Worm (Caenorhabditis elegans) whole organism, L3 larva: ENCODE measurements around the gene btb-5.
A peak's percentile ranks its signal among the peaks of the same experiment; 100 is the strongest.

Experiments
- ZK546.5 ChIP-seq: sonication (generic microtip); optimal IDR thresholded peaks from 2 replicates; lab custom pipeline; 2017; ENCODE audit warnings: missing biosample characterization, missing genetic modification characterization
- ama-1 ChIP-seq: fragments of 150-350 bp; optimal IDR thresholded peaks from 2 replicates; lab custom pipeline; 2018
- ceh-16 ChIP-seq: sonication (generic microtip); optimal IDR thresholded peaks from 2 replicates; lab custom pipeline; 2017; ENCODE audit warnings: missing biosample characterization, missing genetic modification characterization
- ceh-28 ChIP-seq: fragments of 150-350 bp; optimal IDR thresholded peaks from 2 replicates; lab custom pipeline; 2014; ENCODE audit warnings: missing biosample characterization, missing genetic modification reagents, missing genetic modification characterization
- ceh-82 ChIP-seq: fragments of 150-350 bp; optimal IDR thresholded peaks from 2 replicates; lab custom pipeline; 2014; ENCODE audit warnings: missing biosample characterization, missing genetic modification characterization
- ceh-9 ChIP-seq: sonication (generic microtip); optimal IDR thresholded peaks from 2 replicates; lab custom pipeline; 2018; ENCODE audit warnings: missing biosample characterization, missing genetic modification characterization
- daf-12 ChIP-seq: fragments of 150-350 bp; optimal IDR thresholded peaks from 2 replicates; lab custom pipeline; 2014; ENCODE audit warnings: missing biosample characterization, missing genetic modification reagents, missing genetic modification characterization
- egl-27 ChIP-seq: sonication (generic microtip); optimal IDR thresholded peaks from 4 replicates; lab custom pipeline; 2017; ENCODE audit warnings: missing biosample characterization, missing genetic modification reagents, missing genetic modification characterization
- elt-1 ChIP-seq: fragments of 150-350 bp; optimal IDR thresholded peaks from 2 replicates; lab custom pipeline; 2014; ENCODE audit warnings: missing biosample characterization, missing genetic modification characterization
- elt-2 ChIP-seq: sonication (generic microtip); optimal IDR thresholded peaks from 2 replicates; lab custom pipeline; 2016; ENCODE audit warnings: missing genetic modification reagents, mild to moderate bottlenecking, missing genetic modification characterization, missing compliant biosample characterization
- elt-3 ChIP-seq, 3 experiments: fragments of 150-350 bp in 1 of 3; sonication (generic microtip) in 2 of 3; optimal IDR thresholded peaks; 2 replicates in 2 of 3; 4 replicates in 1 of 3; lab custom pipeline; 2014 to 2017; ENCODE audit warnings: missing biosample characterization in 3 of 3, missing genetic modification characterization in 3 of 3
- eor-1 ChIP-seq, 2 experiments: fragments of 150-350 bp; optimal IDR thresholded peaks; 2 replicates each; lab custom pipeline; 2014 to 2018; ENCODE audit warnings: missing biosample characterization in 2 of 2, missing genetic modification characterization in 2 of 2
- fkh-10 ChIP-seq: sonication (generic microtip); optimal IDR thresholded peaks from 2 replicates; lab custom pipeline; 2017; ENCODE audit warnings: missing biosample characterization, missing genetic modification reagents, missing genetic modification characterization
- fkh-2 ChIP-seq: fragments of 150-350 bp; optimal IDR thresholded peaks from 2 replicates; lab custom pipeline; 2014; ENCODE audit warnings: missing biosample characterization, missing genetic modification reagents, missing genetic modification characterization
- hmg-11 ChIP-seq: sonication (generic microtip); optimal IDR thresholded peaks from 2 replicates; lab custom pipeline; 2016; ENCODE audit warnings: missing genetic modification characterization, missing compliant biosample characterization
- jun-1 ChIP-seq: fragments of 150-350 bp; optimal IDR thresholded peaks from 2 replicates; lab custom pipeline; 2014; ENCODE audit warnings: missing biosample characterization, missing genetic modification reagents, missing genetic modification characterization
- lin-15B ChIP-seq: fragments of 150-350 bp; optimal IDR thresholded peaks from 2 replicates; lab custom pipeline; 2014; ENCODE audit warnings: missing biosample characterization, missing genetic modification characterization
- lin-39 ChIP-seq: fragments of 150-350 bp; optimal IDR thresholded peaks from 2 replicates; lab custom pipeline; 2018; ENCODE audit warnings: missing biosample characterization, missing genetic modification reagents, missing genetic modification characterization
- lsy-12 ChIP-seq: sonication (generic microtip); optimal IDR thresholded peaks from 2 replicates; lab custom pipeline; 2016; ENCODE audit warnings: mild to moderate bottlenecking, missing genetic modification characterization, missing compliant biosample characterization
- mdl-1 ChIP-seq: fragments of 150-350 bp; optimal IDR thresholded peaks from 2 replicates; lab custom pipeline; 2014; ENCODE audit warnings: missing biosample characterization, missing genetic modification characterization
- mml-1 ChIP-seq: fragments of 150-350 bp; sonication (generic microtip); optimal IDR thresholded peaks from 3 replicates; lab custom pipeline; 2014; ENCODE audit warnings: missing biosample characterization, missing genetic modification characterization
- nfya-1 ChIP-seq: sonication (generic microtip); optimal IDR thresholded peaks from 2 replicates; lab custom pipeline; 2017; ENCODE audit warnings: missing genetic modification characterization, mild to moderate bottlenecking, missing compliant biosample characterization, antibody characterized with exemption, moderate library complexity; ENCODE audit not compliant: insufficient read depth
- nhr-11 ChIP-seq: fragments of 150-350 bp; optimal IDR thresholded peaks from 2 replicates; lab custom pipeline; 2014; ENCODE audit warnings: missing biosample characterization, missing genetic modification characterization
- nhr-12 ChIP-seq: fragments of 150-350 bp; optimal IDR thresholded peaks from 2 replicates; lab custom pipeline; 2014; ENCODE audit warnings: missing biosample characterization, missing genetic modification characterization
- nhr-23 ChIP-seq: fragments of 150-350 bp; optimal IDR thresholded peaks from 2 replicates; lab custom pipeline; 2014; ENCODE audit warnings: missing biosample characterization, missing genetic modification reagents, missing genetic modification characterization
- nhr-237 ChIP-seq: fragments of 150-350 bp; optimal IDR thresholded peaks from 2 replicates; lab custom pipeline; 2014; ENCODE audit warnings: missing biosample characterization, missing genetic modification characterization
- nhr-25 ChIP-seq: sonication (generic microtip); optimal IDR thresholded peaks from 2 replicates; lab custom pipeline; 2017; ENCODE audit warnings: missing biosample characterization, missing genetic modification characterization
- nhr-28 ChIP-seq: fragments of 150-350 bp; optimal IDR thresholded peaks from 2 replicates; lab custom pipeline; 2014; ENCODE audit warnings: missing biosample characterization, missing genetic modification characterization
- nhr-67 ChIP-seq: fragments of 150-350 bp; optimal IDR thresholded peaks from 2 replicates; lab custom pipeline; 2014; ENCODE audit warnings: missing biosample characterization, missing genetic modification characterization
- nhr-76 ChIP-seq: fragments of 150-350 bp; sonication (generic microtip); optimal IDR thresholded peaks from 5 replicates; lab custom pipeline; 2014; ENCODE audit warnings: missing biosample characterization, missing genetic modification characterization
- nhr-77 ChIP-seq: fragments of 150-350 bp; optimal IDR thresholded peaks from 2 replicates; lab custom pipeline; 2014; ENCODE audit warnings: missing biosample characterization, missing genetic modification characterization
- pqm-1 ChIP-seq: fragments of 150-350 bp; optimal IDR thresholded peaks from 2 replicates; lab custom pipeline; 2017; ENCODE audit warnings: missing biosample characterization, missing genetic modification characterization, inconsistent platforms
- skn-1 ChIP-seq: fragments of 150-350 bp; optimal IDR thresholded peaks from 2 replicates; lab custom pipeline; 2014; ENCODE audit warnings: missing biosample characterization, missing genetic modification characterization
- snpc-4 ChIP-seq: fragments of 150-350 bp; optimal IDR thresholded peaks from 2 replicates; lab custom pipeline; 2014; ENCODE audit warnings: missing biosample characterization, missing genetic modification characterization
- tbx-2 ChIP-seq: sonication (generic microtip); optimal IDR thresholded peaks from 2 replicates; lab custom pipeline; 2016; ENCODE audit warnings: mild to moderate bottlenecking, missing genetic modification characterization, missing compliant biosample characterization
- unc-39 ChIP-seq: sonication (generic microtip); optimal IDR thresholded peaks from 4 replicates; lab custom pipeline; 2017; ENCODE audit warnings: missing biosample characterization, missing genetic modification characterization
- unc-62 ChIP-seq: fragments of 150-350 bp; sonication (generic microtip); optimal IDR thresholded peaks from 4 replicates; lab custom pipeline; 2014; ENCODE audit warnings: missing biosample characterization, missing genetic modification reagents, missing genetic modification characterization
- ztf-11 ChIP-seq: fragments of 150-350 bp; optimal IDR thresholded peaks from 2 replicates; lab custom pipeline; 2014; ENCODE audit warnings: missing biosample characterization, missing genetic modification characterization

Gene btb-5

DNA sequence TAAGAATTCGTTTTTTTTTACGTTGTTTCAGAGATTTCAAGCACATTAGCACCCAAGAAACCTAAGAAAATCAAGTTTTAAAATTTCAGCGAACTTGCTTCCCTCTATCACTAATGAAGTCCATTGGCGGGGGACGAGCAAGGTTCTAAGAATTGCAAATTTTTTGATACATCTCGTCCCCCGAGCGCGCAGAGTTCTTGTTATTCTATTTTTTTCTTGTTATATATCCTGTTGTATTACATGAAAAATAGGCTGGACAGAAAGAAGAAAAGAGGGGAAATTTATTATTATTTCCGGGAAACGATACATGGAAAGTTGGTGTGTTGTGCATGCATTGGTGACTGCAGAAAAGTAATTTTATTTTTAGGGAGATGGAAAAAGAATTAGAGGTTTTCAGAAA, 31.3 kb downstream of the btb-5 start:
- TF ChIP-seq ceh-9 (tag; lab: Kevin White, UChicago) = no peak
- no peak for TF ChIP-seq ceh-16
- TF ChIP-seq nhr-76 (tag; lab: Kevin White, UChicago) = no peak
- TF ChIP-seq fkh-2 (tag; lab: Kevin White, UChicago) = no peak
- no peak for TF ChIP-seq mml-1 (tag; lab: Kevin White, UChicago)
- no peak for TF ChIP-seq ceh-82 (tag; lab: Kevin White, UChicago)
- no peak for TF ChIP-seq nhr-237 (tag; lab: Kevin White, UChicago)
- no peak for TF ChIP-seq daf-12 (tag; lab: Kevin White, UChicago)
- no peak for TF ChIP-seq lin-39
- TF ChIP-seq hmg-11 (tag; lab: Kevin White, UChicago) = no peak
- TF ChIP-seq nhr-67 (tag; lab: Kevin White, UChicago) = no peak
- no peak for TF ChIP-seq elt-3 (tag; optimal IDR thresholded peaks at IDR 0.05; lab: Kevin White, UChicago)
- no peak for TF ChIP-seq unc-39 (tag; lab: Kevin White, UChicago)
- TF ChIP-seq egl-27 (tag; lab: Kevin White, UChicago) = no peak
- TF ChIP-seq elt-2 = no peak
- no peak for TF ChIP-seq unc-62 (GFP tag; lab: Kevin White, UChicago)
- TF ChIP-seq nhr-28 (tag; lab: Kevin White, UChicago) = no peak
- TF ChIP-seq nhr-12 (tag; lab: Kevin White, UChicago) = no peak
- TF ChIP-seq fkh-10 = no peak

DNA sequence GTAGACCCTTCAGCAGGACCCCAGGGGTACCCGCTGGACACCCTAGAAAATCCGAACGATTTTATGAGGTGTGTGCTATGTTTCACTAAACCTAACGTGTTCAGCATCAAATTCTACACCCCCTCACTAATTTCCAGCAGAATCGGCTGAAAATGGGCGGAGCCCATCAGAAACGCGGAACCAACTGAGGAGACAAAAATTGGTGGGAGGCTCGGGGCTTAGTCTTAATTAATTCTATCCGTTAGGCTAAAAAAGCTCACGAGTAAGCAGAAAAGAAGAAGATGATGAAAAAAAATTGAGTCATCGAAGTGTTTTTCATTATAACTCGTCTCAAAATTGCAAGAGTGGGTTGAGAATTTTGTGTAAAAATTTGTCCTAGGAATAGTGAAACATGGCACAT, 32.1 kb downstream of the btb-5 start:
- TF ChIP-seq nhr-237 (tag; lab: Kevin White, UChicago) = no peak
- TF ChIP-seq elt-1 = no peak
- TF ChIP-seq snpc-4 (tag; lab: Kevin White, UChicago) = no peak
- TF ChIP-seq daf-12 (tag; lab: Kevin White, UChicago) = no peak
- TF ChIP-seq nhr-23 (tag; lab: Kevin White, UChicago) = no peak
- no peak for TF ChIP-seq unc-62 (GFP tag; lab: Kevin White, UChicago)
- TF ChIP-seq ZK546.5 = no peak
- TF ChIP-seq nhr-25 = no peak
- no peak for TF ChIP-seq lin-39
- TF ChIP-seq skn-1 (tag; lab: Kevin White, UChicago) = no peak
- TF ChIP-seq hmg-11 (tag; lab: Kevin White, UChicago) = no peak
- TF ChIP-seq fkh-10 = no peak
- no peak for TF ChIP-seq nfya-1 (tag; lab: Kevin White, UChicago)
- no peak for TF ChIP-seq nhr-12 (tag; lab: Kevin White, UChicago)

- TF ChIP-seq nfya-1 (tag; lab: Kevin White, UChicago) = no peak
- TF ChIP-seq nhr-77 = no peak
- TF ChIP-seq jun-1 (tag; lab: Kevin White, UChicago) = no peak
- no peak for TF ChIP-seq pqm-1 (tag; lab: Kevin White, UChicago)
- no peak for TF ChIP-seq unc-39 (tag; lab: Kevin White, UChicago)
- TF ChIP-seq egl-27 (tag; lab: Kevin White, UChicago) = no peak
- TF ChIP-seq nhr-23 (tag; lab: Kevin White, UChicago) = no peak
- no peak for TF ChIP-seq nhr-67 (tag; lab: Kevin White, UChicago)
- TF ChIP-seq elt-3 (tag; optimal IDR thresholded peaks at IDR 0.05; lab: Kevin White, UChicago) = no peak
- no peak for TF ChIP-seq ceh-9 (tag; lab: Kevin White, UChicago)
- no peak for TF ChIP-seq lin-39
- TF ChIP-seq ceh-82 (tag; lab: Kevin White, UChicago) = no peak
- no peak for TF ChIP-seq elt-2
- TF ChIP-seq ceh-16 = no peak
- TF ChIP-seq eor-1 (tag; optimal IDR thresholded peaks at IDR 0.05; lab: Kevin White, UChicago) = no peak
- TF ChIP-seq snpc-4 (tag; lab: Kevin White, UChicago) = no peak
These were observed 33.5 kb downstream of the btb-5 start for ce11 chrIII:27341-27947.

ce11 chrIII:25582-25996, 35.4 kb downstream of the btb-5 start:
- TF ChIP-seq nhr-11 (peak; percentile 38), hmg-11 (tag; lab: Kevin White, UChicago) (peak; percentile 74), fkh-10 (peak; percentile 45), lin-39 (peak; percentile 95), ceh-82 (tag; lab: Kevin White, UChicago) (peak; percentile 47), jun-1 (tag; lab: Kevin White, UChicago) (peak; percentile 3), mdl-1 (peak; percentile 41), ceh-28 (tag; lab: Kevin White, UChicago) (peak; percentile 68), tbx-2 (tag; lab: Kevin White, UChicago) (peak; percentile 50), ama-1 (no peak), nfya-1 (tag; lab: Kevin White, UChicago) (peak; percentile 90), nhr-76 (tag; lab: Kevin White, UChicago) (no peak), fkh-2 (tag; lab: Kevin White, UChicago) (peak; percentile 35), lin-15B (tag; lab: Kevin White, UChicago) (peak; percentile 28), ztf-11 (tag; lab: Kevin White, UChicago) (no peak), daf-12 (tag; lab: Kevin White, UChicago) (no peak), lsy-12 (tag; lab: Kevin White, UChicago) (peak; percentile 18)
